Worm (Caenorhabditis elegans): ENCODE results near the gene F58B4.3.

The F58B4.3 gene

DNA sequence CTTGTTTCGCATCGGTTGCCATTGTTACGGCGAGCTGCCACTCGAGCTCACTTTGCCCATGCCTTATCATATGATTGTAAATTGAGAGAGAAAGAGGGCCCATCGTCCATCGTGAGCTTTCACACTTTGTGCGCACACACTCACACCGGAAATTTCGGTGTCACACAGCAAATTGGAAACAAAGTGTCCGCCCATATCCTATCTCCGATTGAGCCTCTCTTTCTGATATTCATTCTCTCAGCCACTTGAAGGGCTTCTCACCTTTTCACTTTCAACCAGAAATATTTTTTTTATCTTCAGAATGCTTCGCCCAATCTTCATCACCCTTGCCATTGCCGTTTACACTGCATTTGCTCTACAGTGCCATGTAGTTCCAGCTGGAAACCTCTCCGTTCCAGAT lies at the start of gene F58B4.3:
Gene F58B4.3, plus strand, starts transcription at position 301 of the 400 bp plus-strand sequence.
- TF ChIP-seq ztf-29 (GFP tag; IDR thresholded peaks at IDR 0.05) = no peak
- no peak for TF ChIP-seq med-1 (GFP tag; optimal IDR thresholded peaks at IDR 0.05; ENCODE audit: insufficient read depth)
- no peak for TF ChIP-seq tab-1 (GFP tag; IDR thresholded peaks at IDR 0.05)
- no peak for TF ChIP-seq klf-2 (GFP tag; conservative IDR thresholded peaks at IDR 0.05)
- no peak for TF ChIP-seq T22C8.4 (GFP tag; IDR thresholded peaks at IDR 0.05)

DNA sequence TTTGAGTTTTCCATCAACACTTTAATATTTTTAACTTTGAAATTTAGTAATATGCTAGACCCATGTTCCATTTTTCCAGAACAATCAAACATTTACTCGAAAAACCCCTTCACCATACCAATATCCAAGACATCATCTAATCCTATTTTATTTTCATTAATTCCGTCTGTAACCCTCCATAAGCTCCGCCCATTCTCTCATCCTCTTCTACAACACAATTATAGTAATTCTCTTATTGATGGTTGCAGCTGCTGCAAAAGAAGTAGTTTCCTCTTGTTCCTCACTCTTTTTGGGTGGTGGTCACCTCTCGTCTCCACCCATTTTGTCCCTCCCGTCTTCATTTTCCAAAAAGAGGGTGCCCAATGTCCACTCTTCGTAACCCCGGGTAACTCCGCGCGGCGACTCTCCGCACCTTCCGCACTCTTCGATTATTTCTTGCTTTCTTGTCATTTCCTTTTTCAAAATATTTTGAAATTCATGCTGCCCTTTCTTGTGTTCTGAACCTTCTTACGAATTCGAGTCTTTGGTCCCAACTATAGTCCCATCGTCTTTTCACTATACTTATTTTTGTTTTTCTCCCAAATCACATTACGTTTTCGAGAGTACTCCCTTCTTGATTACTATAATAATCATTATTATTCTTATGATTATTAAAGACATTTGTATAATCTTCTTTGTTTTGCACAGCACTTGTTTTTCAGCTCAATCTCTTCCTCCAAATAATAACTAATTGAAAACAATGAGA lies 49.3 kb upstream of the F58B4.3 start, which contains the start of gene F32D8.1:
Gene F32D8.1, plus strand, starts transcription at position 695 of the 745 bp plus-strand sequence.
- TF ChIP-seq ztf-23 (GFP tag; IDR thresholded peaks at IDR 0.05) (no peak), med-1 (GFP tag; optimal IDR thresholded peaks at IDR 0.05; ENCODE audit: insufficient read depth) (no peak), cog-1 (tag; optimal IDR thresholded peaks at IDR 0.05) (no peak), tab-1 (GFP tag; IDR thresholded peaks at IDR 0.05) (no peak), flt-1 (GFP tag; IDR thresholded peaks at IDR 0.05) (no peak), ztf-29 (GFP tag; IDR thresholded peaks at IDR 0.05) (no peak)

DNA sequence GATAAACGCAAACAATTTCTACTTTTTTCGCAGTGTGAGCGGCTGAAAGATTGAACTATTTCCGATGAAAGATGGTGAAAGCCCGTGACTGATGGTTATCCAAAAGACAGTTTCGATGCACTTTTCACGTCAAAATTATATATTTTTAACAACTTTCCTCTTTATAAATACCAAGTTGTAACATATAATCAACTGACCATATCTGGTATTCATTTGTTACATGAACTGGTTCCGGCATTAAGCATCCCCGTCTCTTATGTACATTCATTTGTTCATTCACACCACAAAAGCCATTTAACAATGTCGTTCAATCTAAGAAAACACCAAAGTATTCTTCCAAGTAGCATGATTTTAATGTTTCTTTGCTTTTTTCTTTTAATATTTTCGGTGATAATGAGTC lies 46.1 kb upstream of the F58B4.3 start, which contains the start of gene F32D8.2:
Gene F32D8.2, plus strand, starts transcription at position 301 of the 400 bp plus-strand sequence.
- TF ChIP-seq klf-2 (GFP tag; conservative IDR thresholded peaks at IDR 0.05) = no peak
- no peak for TF ChIP-seq med-1 (GFP tag; optimal IDR thresholded peaks at IDR 0.05; ENCODE audit: insufficient read depth)
- no peak for TF ChIP-seq cog-1 (tag; optimal IDR thresholded peaks at IDR 0.05)
- TF ChIP-seq ref-1 (GFP tag; conservative IDR thresholded peaks at IDR 0.05) = no peak
- no peak for TF ChIP-seq ztf-29 (GFP tag; IDR thresholded peaks at IDR 0.05)
- no peak for TF ChIP-seq ztf-23 (GFP tag; IDR thresholded peaks at IDR 0.05)
- no peak for TF ChIP-seq tab-1 (GFP tag; IDR thresholded peaks at IDR 0.05)
- TF ChIP-seq T22C8.4 (GFP tag; IDR thresholded peaks at IDR 0.05) = no peak
- no peak for TF ChIP-seq flt-1 (GFP tag; IDR thresholded peaks at IDR 0.05)

DNA sequence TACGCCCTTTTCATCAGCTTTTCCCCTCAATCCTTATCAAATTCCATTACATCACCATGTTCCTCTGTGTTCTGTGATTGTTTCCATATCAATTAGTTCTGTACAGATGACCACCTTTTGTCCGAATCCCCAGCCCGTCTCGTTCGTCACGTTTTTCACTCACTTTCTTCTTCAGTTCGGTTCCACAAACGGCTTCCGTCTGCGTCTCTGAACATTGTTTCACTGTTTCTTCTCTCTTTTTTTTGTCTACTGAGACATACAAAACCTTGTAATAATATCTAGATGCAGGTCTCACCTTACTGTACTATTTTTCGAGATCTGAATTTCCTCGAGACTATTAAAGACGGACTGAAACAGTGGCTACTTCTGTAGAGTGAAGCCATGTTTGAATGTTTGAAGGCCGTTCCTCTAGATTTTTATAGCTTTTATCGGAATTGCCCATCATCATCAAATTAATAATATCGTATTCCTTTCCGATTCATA lies 43.2 kb upstream of the F58B4.3 start, which contains the start of gene F32D8.3:
Gene F32D8.3, plus strand, starts transcription at position 433 of the 483 bp plus-strand sequence.
- TF ChIP-seq cog-1 (tag; optimal IDR thresholded peaks at IDR 0.05) = no peak
- no peak for TF ChIP-seq flt-1 (GFP tag; IDR thresholded peaks at IDR 0.05)
- no peak for TF ChIP-seq klf-2 (GFP tag; conservative IDR thresholded peaks at IDR 0.05)
- TF ChIP-seq tab-1 (GFP tag; IDR thresholded peaks at IDR 0.05) = no peak
- TF ChIP-seq ztf-23 (GFP tag; IDR thresholded peaks at IDR 0.05) = no peak
- TF ChIP-seq med-1 (GFP tag; optimal IDR thresholded peaks at IDR 0.05; ENCODE audit: insufficient read depth) = no peak
- no peak for TF ChIP-seq ztf-29 (GFP tag; IDR thresholded peaks at IDR 0.05)
- no peak for TF ChIP-seq ref-1 (GFP tag; conservative IDR thresholded peaks at IDR 0.05)
- TF ChIP-seq T22C8.4 (GFP tag; IDR thresholded peaks at IDR 0.05) = no peak

DNA sequence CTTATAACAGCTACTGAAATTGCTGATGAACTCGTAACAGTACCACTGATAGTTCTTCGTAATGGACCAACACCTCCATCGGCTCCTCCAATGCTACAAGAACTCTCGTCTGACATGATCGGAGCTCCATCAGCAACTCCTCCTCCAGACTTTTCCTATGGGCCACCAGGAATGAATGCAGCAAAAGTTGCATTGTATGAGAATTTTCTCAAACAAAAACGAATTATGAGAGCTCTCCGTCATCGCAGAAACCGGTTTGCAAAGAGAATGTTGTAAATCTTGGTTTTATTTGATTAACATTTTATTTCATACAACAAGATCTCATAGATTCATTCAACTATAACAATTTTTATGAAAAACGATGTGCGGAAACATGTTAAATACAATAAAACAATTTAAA lies 42.0 kb upstream of the F58B4.3 start:
- no peak for TF ChIP-seq ztf-23 (GFP tag; IDR thresholded peaks at IDR 0.05)
- no peak for TF ChIP-seq ref-1 (GFP tag; conservative IDR thresholded peaks at IDR 0.05)
- TF ChIP-seq flt-1 (GFP tag; IDR thresholded peaks at IDR 0.05) = no peak
- TF ChIP-seq klf-2 (GFP tag; conservative IDR thresholded peaks at IDR 0.05) = no peak

DNA sequence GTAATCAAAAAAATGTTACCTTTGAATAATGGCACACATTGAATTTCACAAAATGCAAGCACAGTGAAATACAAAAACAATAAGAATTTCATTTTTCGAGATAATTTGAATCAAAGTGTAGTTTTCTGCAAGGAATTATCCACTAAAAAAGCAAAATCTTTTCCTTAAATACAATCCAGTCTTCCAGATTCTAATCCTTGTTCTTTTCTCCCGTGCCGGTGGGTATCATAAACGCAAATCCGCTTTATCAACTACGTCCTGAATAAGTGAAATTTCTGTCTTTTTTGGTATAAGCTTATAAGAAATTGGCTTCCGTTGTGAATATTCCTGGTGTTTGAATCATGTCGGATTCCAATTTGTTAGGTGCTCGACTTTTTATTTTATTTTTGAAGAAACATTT lies 41.5 kb upstream of the F58B4.3 start:
- TF ChIP-seq med-1 (GFP tag; optimal IDR thresholded peaks at IDR 0.05; ENCODE audit: insufficient read depth) (no peak), T22C8.4 (GFP tag; IDR thresholded peaks at IDR 0.05) (no peak), flt-1 (GFP tag; IDR thresholded peaks at IDR 0.05) (no peak), ztf-29 (GFP tag; IDR thresholded peaks at IDR 0.05) (no peak), ztf-23 (GFP tag; IDR thresholded peaks at IDR 0.05) (no peak), klf-2 (GFP tag; conservative IDR thresholded peaks at IDR 0.05) (no peak), cog-1 (tag; optimal IDR thresholded peaks at IDR 0.05) (no peak), tab-1 (GFP tag; IDR thresholded peaks at IDR 0.05) (no peak), ref-1 (GFP tag; conservative IDR thresholded peaks at IDR 0.05) (no peak)

DNA sequence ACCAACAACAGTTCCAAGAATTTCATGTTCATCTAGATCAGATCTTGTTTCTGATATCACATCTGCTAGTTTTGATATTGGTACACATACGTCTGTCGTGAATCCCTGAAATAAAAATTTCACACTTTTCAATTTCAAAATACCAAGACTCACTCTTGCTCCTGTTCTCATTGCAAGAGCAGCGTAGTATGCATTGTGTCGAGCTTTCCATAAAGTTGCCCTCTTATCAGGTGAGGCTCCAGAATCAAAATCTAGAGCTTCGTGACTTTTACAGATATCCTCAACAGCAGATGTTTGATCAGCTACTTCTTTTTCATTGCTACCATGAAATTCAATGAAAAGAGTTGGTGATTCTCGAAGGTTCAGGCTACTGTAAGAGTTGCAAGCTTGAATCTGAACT lies 40.6 kb upstream of the F58B4.3 start, which contains the start of gene F32D8.11:
Gene F32D8.11, minus strand, starts transcription at position 101 of the 400 bp plus-strand sequence.
- TF ChIP-seq flt-1 (GFP tag; IDR thresholded peaks at IDR 0.05) = no peak
- TF ChIP-seq ztf-23 (GFP tag; IDR thresholded peaks at IDR 0.05) = no peak
- no peak for TF ChIP-seq cog-1 (tag; optimal IDR thresholded peaks at IDR 0.05)
- TF ChIP-seq tab-1 (GFP tag; IDR thresholded peaks at IDR 0.05) = no peak
- no peak for TF ChIP-seq klf-2 (GFP tag; conservative IDR thresholded peaks at IDR 0.05)
- TF ChIP-seq ref-1 (GFP tag; conservative IDR thresholded peaks at IDR 0.05) = no peak
- no peak for TF ChIP-seq T22C8.4 (GFP tag; IDR thresholded peaks at IDR 0.05)

DNA sequence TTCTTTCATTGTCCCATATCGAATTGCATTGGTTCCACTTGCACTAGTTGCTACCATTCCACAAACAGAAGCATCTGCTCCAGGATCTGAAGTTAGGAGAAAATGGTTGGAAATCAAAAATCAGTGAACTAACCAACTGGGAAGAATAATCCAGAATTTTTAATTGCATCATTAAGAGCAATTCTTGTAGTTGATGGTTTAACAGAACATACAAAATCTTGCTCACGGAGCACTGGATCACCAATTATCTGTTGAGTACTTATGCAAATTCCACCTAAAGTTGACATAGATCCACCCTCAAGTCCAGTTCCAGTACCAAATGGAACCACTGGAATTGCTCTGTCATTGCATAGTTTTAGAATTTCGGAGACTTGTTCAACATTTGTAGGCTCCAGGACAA lies 39.8 kb upstream of the F58B4.3 start:
- TF ChIP-seq ztf-23 (GFP tag; IDR thresholded peaks at IDR 0.05) = no peak
- no peak for TF ChIP-seq ztf-29 (GFP tag; IDR thresholded peaks at IDR 0.05)
- no peak for TF ChIP-seq klf-2 (GFP tag; conservative IDR thresholded peaks at IDR 0.05)

DNA sequence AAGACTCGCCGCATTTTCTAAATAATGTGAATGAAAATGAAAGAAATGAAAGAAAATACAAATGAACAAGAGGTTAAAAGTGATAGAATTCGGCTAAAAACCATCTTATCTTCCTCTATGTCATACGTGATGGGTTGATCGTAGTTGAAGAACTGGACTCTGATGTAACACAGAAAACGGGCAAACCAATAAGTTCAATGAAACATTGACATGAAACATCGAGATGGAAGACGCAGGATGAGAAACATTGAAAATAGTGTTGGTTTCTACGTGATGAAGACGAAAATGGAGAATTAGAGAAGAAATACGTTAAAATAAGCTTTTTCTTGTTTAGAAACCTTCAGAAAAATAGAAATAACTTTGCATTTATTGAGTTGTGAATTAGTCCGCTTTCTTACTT lies 38.6 kb upstream of the F58B4.3 start, which contains the start of gene F32D8.12:
Gene F32D8.12, minus strand, starts transcription at position 48 of the 400 bp plus-strand sequence.
- no peak for TF ChIP-seq ref-1 (GFP tag; conservative IDR thresholded peaks at IDR 0.05)
- no peak for TF ChIP-seq med-1 (GFP tag; optimal IDR thresholded peaks at IDR 0.05; ENCODE audit: insufficient read depth)
- no peak for TF ChIP-seq ztf-29 (GFP tag; IDR thresholded peaks at IDR 0.05)
- no peak for TF ChIP-seq flt-1 (GFP tag; IDR thresholded peaks at IDR 0.05)
- TF ChIP-seq klf-2 (GFP tag; conservative IDR thresholded peaks at IDR 0.05) = no peak
- no peak for TF ChIP-seq ztf-23 (GFP tag; IDR thresholded peaks at IDR 0.05)
- no peak for TF ChIP-seq T22C8.4 (GFP tag; IDR thresholded peaks at IDR 0.05)
- no peak for TF ChIP-seq cog-1 (tag; optimal IDR thresholded peaks at IDR 0.05)
- no peak for TF ChIP-seq tab-1 (GFP tag; IDR thresholded peaks at IDR 0.05)
